Fruit fly (Drosophila melanogaster) whole organism, embryonic: ENCODE measurements around the gene CG43931.

Experiments
- ATbp ChIP-seq: fragments of 200-800 bp; sonication (Bioruptor generic); optimal IDR thresholded peaks from 2 replicates; lab custom pipeline; 2017; ENCODE audit warnings: missing biosample characterization, mild to moderate bottlenecking, missing genetic modification characterization, missing genetic modification reagents
- Aef1 ChIP-seq: fragments of 200-800 bp; sonication (Bioruptor generic); IDR thresholded peaks from 3 replicates; pipeline ENCODE4 v1.3.6; 2022; ENCODE audit warnings: missing biosample characterization, missing genetic modification characterization
- Atf-2 ChIP-seq: fragments of 200-800 bp; sonication (Bioruptor generic); optimal IDR thresholded peaks from 2 replicates; lab custom pipeline; 2016; ENCODE audit warnings: missing biosample characterization, missing genetic modification characterization
- BEAF-32 ChIP-seq: fragments of 200-800 bp; sonication (Bioruptor generic); optimal IDR thresholded peaks from 3 replicates; lab custom pipeline; 2017; ENCODE audit warnings: missing biosample characterization, missing genetic modification characterization, mild to moderate bottlenecking, moderate library complexity, missing genetic modification reagents
- Bgb ChIP-seq: fragments of 200-800 bp; sonication (Bioruptor generic); IDR thresholded peaks from 2 replicates; pipeline ENCODE4 v1.3.6; 2022; ENCODE audit warnings: missing biosample characterization, missing genetic modification characterization; ENCODE audit not compliant: partially characterized antibody
- CG11247 ChIP-seq: fragments of 200-800 bp; sonication (Bioruptor generic); IDR thresholded peaks from 2 replicates; pipeline ENCODE4 v1.3.6; 2022; ENCODE audit warnings: missing biosample characterization, missing genetic modification characterization
- CG12104 ChIP-seq: fragments of 200-800 bp; sonication (Bioruptor generic); optimal IDR thresholded peaks from 3 replicates; lab custom pipeline; 2016; ENCODE audit warnings: missing biosample characterization, missing genetic modification characterization
- CG15514 ChIP-seq: fragments of 200-800 bp; sonication (Bioruptor generic); optimal IDR thresholded peaks from 3 replicates; lab custom pipeline; 2017; ENCODE audit warnings: missing biosample characterization, missing genetic modification characterization, mild to moderate bottlenecking, moderate library complexity, missing genetic modification reagents
- CG15601 ChIP-seq: fragments of 200-800 bp; sonication (Bioruptor generic); optimal IDR thresholded peaks from 3 replicates; lab custom pipeline; 2019; ENCODE audit warnings: missing biosample characterization, mild to moderate bottlenecking, missing genetic modification characterization, moderate library complexity
- CG18262 ChIP-seq: fragments of 200-800 bp; optimal IDR thresholded peaks from 3 replicates; lab custom pipeline; 2019; ENCODE audit warnings: missing biosample characterization, mild to moderate bottlenecking, missing genetic modification characterization, moderate library complexity
- CG18619 ChIP-seq: fragments of 200-800 bp; sonication (Bioruptor generic); optimal IDR thresholded peaks from 3 replicates; lab custom pipeline; 2017; ENCODE audit warnings: missing biosample characterization, mild to moderate bottlenecking, missing genetic modification characterization
- CG18764 ChIP-seq: fragments of 200-800 bp; sonication (Bioruptor generic); optimal IDR thresholded peaks from 3 replicates; lab custom pipeline; 2016; ENCODE audit warnings: missing biosample characterization, missing genetic modification characterization
- CG2678 ChIP-seq: fragments of 200-800 bp; sonication (Bioruptor generic); optimal IDR thresholded peaks from 3 replicates; lab custom pipeline; 2019; ENCODE audit warnings: missing biosample characterization, mild to moderate bottlenecking, missing genetic modification characterization, moderate library complexity
- CG2712 ChIP-seq: fragments of 200-800 bp; optimal IDR thresholded peaks from 3 replicates; lab custom pipeline; 2019; ENCODE audit warnings: missing biosample characterization, mild to moderate bottlenecking, missing genetic modification characterization, moderate library complexity
- CG3281 ChIP-seq: fragments of 200-800 bp; sonication (Bioruptor generic); optimal IDR thresholded peaks from 3 replicates; lab custom pipeline; 2017; ENCODE audit warnings: missing biosample characterization, mild to moderate bottlenecking, missing genetic modification characterization
- CG4730 ChIP-seq: fragments of 200-800 bp; sonication (Bioruptor generic); IDR thresholded peaks from 2 replicates; pipeline ENCODE4 v1.3.6; 2022; ENCODE audit warnings: missing biosample characterization, missing genetic modification characterization
- CG6854 ChIP-seq: fragments of 200-800 bp; sonication (Bioruptor generic); optimal IDR thresholded peaks from 3 replicates; lab custom pipeline; 2017; ENCODE audit warnings: missing biosample characterization, mild to moderate bottlenecking, missing genetic modification characterization
- CG8478 ChIP-seq: fragments of >200 bp; optimal IDR thresholded peaks from 2 replicates; lab custom pipeline; 2018
- CG9437 ChIP-seq: fragments of 200-800 bp; sonication (Bioruptor generic); optimal IDR thresholded peaks from 2 replicates; lab custom pipeline; 2018; ENCODE audit warnings: missing biosample characterization, mild to moderate bottlenecking, missing genetic modification characterization
- Dip3 ChIP-seq: fragments of 200-800 bp; sonication (Bioruptor generic); optimal IDR thresholded peaks from 3 replicates; lab custom pipeline; 2016; ENCODE audit warnings: missing biosample characterization, missing genetic modification characterization
- Drgx ChIP-seq: fragments of 200-800 bp; sonication (Bioruptor generic); IDR thresholded peaks from 2 replicates; pipeline ENCODE4 v1.3.6; 2022; ENCODE audit warnings: missing biosample characterization, missing genetic modification characterization
- Ets65A ChIP-seq: fragments of 200-800 bp; sonication (Bioruptor generic); peaks from one replicate; lab custom pipeline; 2016; ENCODE audit warnings: missing biosample characterization, missing genetic modification characterization
- Fer1 ChIP-seq: fragments of 200-800 bp; sonication (Bioruptor generic); optimal IDR thresholded peaks from 2 replicates; lab custom pipeline; 2017; ENCODE audit warnings: missing biosample characterization, mild to moderate bottlenecking, missing genetic modification characterization
- Gsc ChIP-seq: fragments of 200-800 bp; sonication (Bioruptor generic); IDR thresholded peaks from 2 replicates; pipeline ENCODE4 v1.3.6; 2022; ENCODE audit warnings: missing biosample characterization, missing genetic modification characterization
- MBD-R2 ChIP-seq: fragments of 200-800 bp; sonication (Bioruptor generic); IDR thresholded peaks from 2 replicates; pipeline ENCODE4 v1.3.6; 2022; ENCODE audit warnings: missing biosample characterization, missing genetic modification characterization
- NK7.1 ChIP-seq: fragments of 200-800 bp; sonication (Bioruptor generic); optimal IDR thresholded peaks from 3 replicates; lab custom pipeline; 2016; ENCODE audit warnings: missing biosample characterization, missing genetic modification characterization
- Pdp1 ChIP-seq, 2 experiments: fragments of 200-800 bp; sonication (Bioruptor generic); optimal IDR thresholded peaks; 3 replicates each; lab custom pipeline; 2016; ENCODE audit warnings: missing biosample characterization in 2 of 2, missing genetic modification characterization in 2 of 2, mild to moderate bottlenecking in 1 of 2, moderate library complexity in 1 of 2
- Six4 ChIP-seq: fragments of 200-800 bp; sonication (Bioruptor generic); optimal IDR thresholded peaks from 2 replicates; lab custom pipeline; 2016; ENCODE audit warnings: missing biosample characterization, missing genetic modification characterization
- Spps ChIP-seq: fragments of 200-800 bp; sonication (Bioruptor generic); optimal IDR thresholded peaks from 2 replicates; lab custom pipeline; 2018; ENCODE audit warnings: missing biosample characterization, mild to moderate bottlenecking, missing genetic modification characterization
- Sry-β ChIP-seq: fragments of 200-800 bp; sonication (Bioruptor generic); optimal IDR thresholded peaks from 2 replicates; lab custom pipeline; 2018; ENCODE audit warnings: missing biosample characterization, mild to moderate bottlenecking, missing genetic modification characterization, moderate library complexity
- Sry-δ ChIP-seq: fragments of 200-800 bp; sonication (Bioruptor generic); optimal IDR thresholded peaks from 2 replicates; lab custom pipeline; 2016; ENCODE audit warnings: missing biosample characterization, missing genetic modification characterization
- Stat92E ChIP-seq, 3 experiments: fragments of >200 bp in 2 of 3; fragments of 200-800 bp in 1 of 3; sonication (Bioruptor generic) in 1 of 3; optimal IDR thresholded peaks; 2 replicates each; lab custom pipeline; 2017 to 2019; ENCODE audit warnings: missing biosample characterization in 3 of 3, missing genetic modification characterization in 3 of 3, mild to moderate bottlenecking in 1 of 3, moderate library complexity in 1 of 3
- Vsx1 ChIP-seq: fragments of 200-800 bp; sonication (Bioruptor generic); optimal IDR thresholded peaks from 2 replicates; lab custom pipeline; 2017; ENCODE audit warnings: missing biosample characterization, mild to moderate bottlenecking, missing genetic modification characterization, missing genetic modification reagents
- chif ChIP-seq, 2 experiments: fragments of 200-800 bp; sonication (Bioruptor generic); optimal IDR thresholded peaks; 3 replicates each; lab custom pipeline; 2016; ENCODE audit warnings: missing biosample characterization in 2 of 2, missing genetic modification characterization in 2 of 2
- crp ChIP-seq, 2 experiments: fragments of 200-800 bp; sonication (Bioruptor generic); optimal IDR thresholded peaks; 2 replicates in 1 of 2; 3 replicates in 1 of 2; lab custom pipeline; 2017; ENCODE audit warnings: missing biosample characterization in 2 of 2, missing genetic modification characterization in 2 of 2, mild to moderate bottlenecking in 1 of 2, moderate library complexity in 1 of 2
- fd64A ChIP-seq: fragments of 200-800 bp; sonication (Bioruptor generic); optimal IDR thresholded peaks from 3 replicates; lab custom pipeline; 2018; ENCODE audit warnings: missing biosample characterization, mild to moderate bottlenecking, missing genetic modification characterization
- grn ChIP-seq: fragments of 200-800 bp; sonication (Bioruptor generic); optimal IDR thresholded peaks from 3 replicates; lab custom pipeline; 2017; ENCODE audit warnings: missing biosample characterization, missing genetic modification characterization
- hb ChIP-seq: fragments of 200-800 bp; sonication (Bioruptor generic); IDR thresholded peaks from 3 replicates; pipeline ENCODE4 v1.3.6; 2022; ENCODE audit warnings: missing biosample characterization, missing genetic modification characterization; ENCODE audit not compliant: partially characterized antibody
- maf-S ChIP-seq: fragments of 200-800 bp; sonication (Bioruptor generic); optimal IDR thresholded peaks from 2 replicates; lab custom pipeline; 2016; ENCODE audit warnings: missing biosample characterization, missing genetic modification characterization
- mam ChIP-seq: fragments of 200-800 bp; sonication (Bioruptor generic); optimal IDR thresholded peaks from 3 replicates; lab custom pipeline; 2016; ENCODE audit warnings: missing biosample characterization, missing genetic modification characterization
- org-1 ChIP-seq: fragments of 200-800 bp; sonication (Bioruptor generic); optimal IDR thresholded peaks from 2 replicates; lab custom pipeline; 2017; ENCODE audit warnings: missing biosample characterization, missing genetic modification characterization
- pfk ChIP-seq: fragments of 200-800 bp; sonication (Bioruptor generic); optimal IDR thresholded peaks from 2 replicates; lab custom pipeline; 2018; ENCODE audit warnings: missing biosample characterization, mild to moderate bottlenecking, missing genetic modification characterization, moderate library complexity
- pho ChIP-seq: fragments of 200-800 bp; sonication (Bioruptor generic); optimal IDR thresholded peaks from 2 replicates; lab custom pipeline; 2016; ENCODE audit warnings: missing biosample characterization, missing genetic modification characterization
- pros ChIP-seq: fragments of 200-800 bp; sonication (Bioruptor generic); optimal IDR thresholded peaks from 3 replicates; lab custom pipeline; 2019; ENCODE audit warnings: missing biosample characterization, mild to moderate bottlenecking, missing genetic modification characterization, moderate library complexity
- run ChIP-seq: fragments of 200-800 bp; sonication (Bioruptor generic); optimal IDR thresholded peaks from 3 replicates; lab custom pipeline; 2018; ENCODE audit warnings: missing biosample characterization, mild to moderate bottlenecking, missing genetic modification characterization
- schlank ChIP-seq: fragments of 200-800 bp; sonication (Bioruptor generic); optimal IDR thresholded peaks from 2 replicates; lab custom pipeline; 2018; ENCODE audit warnings: missing biosample characterization, mild to moderate bottlenecking, missing genetic modification characterization
- shn ChIP-seq: fragments of 200-800 bp; sonication (Bioruptor generic); optimal IDR thresholded peaks from 3 replicates; lab custom pipeline; 2016; ENCODE audit warnings: missing biosample characterization, missing genetic modification characterization
- sr ChIP-seq: fragments of 200-800 bp; sonication (Bioruptor generic); IDR thresholded peaks from 3 replicates; pipeline ENCODE4 v1.3.6; 2022; ENCODE audit warnings: missing biosample characterization, missing genetic modification characterization
- tap ChIP-seq: fragments of 200-800 bp; optimal IDR thresholded peaks from 3 replicates; lab custom pipeline; 2019; ENCODE audit warnings: missing biosample characterization, mild to moderate bottlenecking, missing genetic modification characterization, moderate library complexity
- wor ChIP-seq: fragments of 200-800 bp; sonication (Bioruptor generic); IDR thresholded peaks from 2 replicates; pipeline ENCODE4 v1.3.6; 2022; ENCODE audit warnings: missing biosample characterization, missing genetic modification characterization
- zen2 ChIP-seq: fragments of 200-800 bp; sonication (Bioruptor generic); IDR thresholded peaks from 3 replicates; pipeline ENCODE4 v1.3.6; 2022; ENCODE audit warnings: missing biosample characterization, missing genetic modification characterization; ENCODE audit not compliant: partially characterized antibody

CG43931 gene

DNA sequence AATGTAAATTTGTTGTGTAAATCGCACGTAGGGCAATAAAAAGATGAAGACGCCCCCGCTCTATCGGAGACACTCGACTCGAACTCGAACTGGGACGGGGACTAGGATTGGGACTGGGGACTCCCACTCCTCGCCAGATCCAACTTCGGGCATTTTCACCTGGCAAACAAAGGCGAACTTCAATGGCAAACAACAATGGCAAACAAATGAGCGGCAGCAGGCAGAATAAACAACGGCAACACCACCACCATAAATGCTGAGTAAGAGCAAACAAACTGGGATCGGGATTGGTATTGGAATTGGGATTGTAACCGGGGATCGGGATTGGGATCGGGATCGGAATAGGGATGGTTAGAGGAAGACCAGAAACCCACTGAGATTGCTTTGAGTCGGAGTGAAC lies 46.8 kb downstream of the CG43931 start (continued):
- no peak for TF ChIP-seq zen2 (GFP tag; lab: Robert Waterston, UW)
- no peak for TF ChIP-seq CG3281
- no peak for TF ChIP-seq Gsc
- no peak for TF ChIP-seq Bgb (GFP tag; lab: Robert Waterston, UW)
- TF ChIP-seq chif (GFP tag; optimal IDR thresholded peaks at IDR 0.05; lab: Kevin White, UChicago): peak in 1 of 2 experiments; percentile 45
- no peak for TF ChIP-seq Ets65A (GFP tag; lab: Kevin White, UChicago)
- peak; percentile 31 for TF ChIP-seq fd64A (GFP tag; lab: Kevin White, UChicago)
- TF ChIP-seq maf-S (GFP tag; lab: Kevin White, UChicago): no peak
- TF ChIP-seq CG18764 (GFP tag; lab: Kevin White, UChicago): no peak
- TF ChIP-seq CG18619 (GFP tag; lab: Kevin White, UChicago): peak; percentile 4
- TF ChIP-seq Drgx (GFP tag; lab: Robert Waterston, UW): no peak
- TF ChIP-seq mam (GFP tag; lab: Kevin White, UChicago): no peak
- peak; percentile 33 for TF ChIP-seq CG18262
- TF ChIP-seq Six4 (GFP tag; lab: Kevin White, UChicago): no peak
- TF ChIP-seq grn (GFP tag; lab: Kevin White, UChicago): peak; percentile 29
- TF ChIP-seq CG4730 (GFP tag; lab: Robert Waterston, UW): no peak
- TF ChIP-seq Stat92E (GFP tag; optimal IDR thresholded peaks at IDR 0.05; lab: Kevin White, UChicago): no peak
- TF ChIP-seq CG2678 (tag; lab: Kevin White, UChicago): peak; percentile 43
- no peak for TF ChIP-seq CG15514 (GFP tag; lab: Kevin White, UChicago)
- no peak for TF ChIP-seq tap (tag; lab: Kevin White, UChicago)
- TF ChIP-seq pfk (GFP tag; lab: Kevin White, UChicago): no peak
- TF ChIP-seq MBD-R2: no peak
- no peak for TF ChIP-seq Atf-2
- TF ChIP-seq Vsx1 (GFP tag; lab: Kevin White, UChicago): peak; percentile 26
- TF ChIP-seq Sry-δ: no peak
- TF ChIP-seq Sry-β (GFP tag; lab: Kevin White, UChicago): peak; percentile 33
- peak; percentile 23 for TF ChIP-seq Spps (tag; lab: Kevin White, UChicago)
- TF ChIP-seq CG11247 (GFP tag; lab: Robert Waterston, UW): no peak
- peak; percentile 70 for TF ChIP-seq ATbp (GFP tag; lab: Kevin White, UChicago)
- no peak for TF ChIP-seq BEAF-32
- no peak for TF ChIP-seq pho (GFP tag; lab: Kevin White, UChicago)
- peak; percentile 47 for TF ChIP-seq shn (GFP tag; lab: Kevin White, UChicago)
- TF ChIP-seq CG8478: no peak
- TF ChIP-seq sr (GFP tag; lab: Robert Waterston, UW): 0 out of 3 replicates have a peak, but pooled peaks have one; percentile 30
- TF ChIP-seq run (tag; lab: Kevin White, UChicago): no peak
- TF ChIP-seq Aef1: no peak
- TF ChIP-seq CG6854 (GFP tag; lab: Kevin White, UChicago): no peak
- TF ChIP-seq Fer1 (GFP tag; lab: Kevin White, UChicago): no peak
- no peak for TF ChIP-seq CG9437 (GFP tag; lab: Kevin White, UChicago)
- TF ChIP-seq CG12104 (GFP tag; lab: Kevin White, UChicago): no peak
- TF ChIP-seq NK7.1: peak; percentile 23
- peak; percentile 47 for TF ChIP-seq CG15601 (tag; lab: Kevin White, UChicago)
- TF ChIP-seq org-1: peak; percentile 51
- no peak for TF ChIP-seq Pdp1 (GFP tag; optimal IDR thresholded peaks at IDR 0.05; lab: Kevin White, UChicago)
- TF ChIP-seq crp (GFP tag; optimal IDR thresholded peaks at IDR 0.05; lab: Kevin White, UChicago): no peak
- TF ChIP-seq wor: no peak
- TF ChIP-seq pros: no peak
- no peak for TF ChIP-seq Dip3
- no peak for TF ChIP-seq hb
- TF ChIP-seq schlank: no peak
- no peak for TF ChIP-seq CG2712 (tag; lab: Kevin White, UChicago)
